Worm (Caenorhabditis elegans) whole organism, young adult: Measurements from ENCODE around the gene eri-12.

Experiments
- F23B12.7 ChIP-seq: sonication (generic microtip); optimal IDR thresholded peaks from 2 replicates; lab custom pipeline; 2017; ENCODE audit warnings: missing genetic modification characterization, mild to moderate bottlenecking, missing compliant biosample characterization, antibody characterized with exemption, moderate library complexity; ENCODE audit not compliant: insufficient read depth
- ama-1 ChIP-seq, 3 experiments: fragments of 150-350 bp in 1 of 3; sonication (generic microtip) in 2 of 3; optimal IDR thresholded peaks; 2 replicates each; lab custom pipeline; 2014 to 2018; ENCODE audit warnings: missing biosample characterization in 2 of 3, missing genetic modification characterization in 2 of 3, missing genetic modification reagents in 2 of 3
- lin-54 ChIP-seq: fragments of 200-800 bp; sonication (Bioruptor generic); optimal IDR thresholded peaks from 2 replicates; lab custom pipeline; 2018; ENCODE audit warnings: mild to moderate bottlenecking, missing genetic modification characterization, missing compliant biosample characterization
- nfya-1 ChIP-seq: sonication (generic microtip); optimal IDR thresholded peaks from 2 replicates; lab custom pipeline; 2017; ENCODE audit warnings: antibody characterized with exemption, missing compliant biosample characterization, missing genetic modification characterization, borderline replicate concordance; ENCODE audit not compliant: insufficient read depth
- nhr-179 ChIP-seq: sonication (generic microtip); optimal IDR thresholded peaks from 2 replicates; lab custom pipeline; 2016; ENCODE audit warnings: mild to moderate bottlenecking, missing genetic modification characterization, missing compliant biosample characterization
- nhr-27 ChIP-seq: fragments of 200-800 bp; sonication (Bioruptor generic); optimal IDR thresholded peaks from 2 replicates; lab custom pipeline; 2018; ENCODE audit warnings: mild to moderate bottlenecking, missing genetic modification characterization, moderate library complexity, missing compliant biosample characterization
- sptf-2 ChIP-seq: fragments of 200-800 bp; sonication (Bioruptor generic); optimal IDR thresholded peaks from 2 replicates; lab custom pipeline; 2018; ENCODE audit warnings: mild to moderate bottlenecking, missing genetic modification characterization, missing compliant biosample characterization
- xnd-1 ChIP-seq: sonication (generic microtip); optimal IDR thresholded peaks from 2 replicates; lab custom pipeline; 2016; ENCODE audit warnings: missing genotype, missing genetic modification reagents, missing genetic modification characterization, missing compliant biosample characterization

DNA sequence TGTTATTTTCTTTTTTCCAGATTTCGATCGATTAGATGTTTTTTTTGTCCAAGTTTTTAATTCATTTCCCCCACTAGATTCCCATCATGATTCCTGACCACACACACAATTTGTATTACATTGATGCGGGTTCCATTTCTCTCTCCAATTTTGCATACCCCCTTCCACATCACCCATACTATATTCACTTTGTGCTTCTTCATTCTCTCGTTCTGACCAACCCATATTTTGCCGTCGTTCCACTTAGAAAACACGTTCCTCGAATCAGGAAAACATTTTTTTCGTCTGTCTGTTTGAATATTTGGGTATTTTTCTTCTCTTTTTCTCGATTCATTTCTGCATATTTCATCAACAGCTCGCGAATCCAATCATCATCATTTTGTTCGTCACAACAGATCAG lies 50.8 kb downstream of the eri-12 start:
- TF ChIP-seq xnd-1 (no peak), ama-1 (optimal IDR thresholded peaks at IDR 0.05; lab: Kevin White, UChicago) (no peak), ama-1 (GFP tag; optimal IDR thresholded peaks at IDR 0.05; lab: Kevin White, UChicago) (no peak), sptf-2 (GFP tag; lab: Kevin White, UChicago) (no peak), nfya-1 (tag; lab: Kevin White, UChicago) (no peak), F23B12.7 (tag; lab: Kevin White, UChicago) (no peak), nhr-27 (tag; lab: Kevin White, UChicago) (no peak), lin-54 (GFP tag; lab: Kevin White, UChicago) (no peak), nhr-179 (tag; lab: Kevin White, UChicago) (no peak)
